Fruit fly (Drosophila melanogaster): ENCODE data around the gene mei-9.

DNA sequence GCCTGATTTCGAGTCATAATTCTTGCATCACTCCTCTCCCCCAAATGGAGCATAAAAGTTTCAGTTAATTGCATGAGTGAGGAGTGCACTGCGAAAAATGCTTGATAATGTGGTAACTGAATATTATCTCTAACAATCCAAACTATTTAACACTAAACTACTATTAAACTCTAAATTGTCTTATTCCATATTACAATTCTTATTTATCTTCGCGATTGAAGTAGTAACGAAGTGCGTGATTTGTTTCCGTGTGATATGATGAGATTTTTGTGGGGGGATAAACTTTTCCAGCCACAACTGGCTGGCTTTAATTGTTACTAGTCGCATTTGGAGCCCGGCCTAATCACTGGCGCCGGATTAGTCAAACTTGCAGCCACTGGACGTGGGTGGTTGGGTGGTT is 54.3 kb downstream of the mei-9 start:
- no peak for TF ChIP-seq CG8478 (optimal IDR thresholded peaks at IDR 0.05)
- TF ChIP-seq CTCF (optimal IDR thresholded peaks at IDR 0.05), result no peak

All from S2 (cell line).